Worm (Caenorhabditis elegans) whole organism, L3 larva: Measurements from ENCODE around the gene atg-2.

Experiments used
- R02D3.7 ChIP-seq: fragments of 150-350 bp; optimal IDR thresholded peaks from 2 replicates; lab custom pipeline; 2014; ENCODE audit warnings: missing biosample characterization, missing genetic modification characterization
- ZK546.5 ChIP-seq: sonication (generic microtip); optimal IDR thresholded peaks from 2 replicates; lab custom pipeline; 2017; ENCODE audit warnings: missing biosample characterization, missing genetic modification characterization
- aly-2 ChIP-seq: fragments of 150-350 bp; optimal IDR thresholded peaks from 2 replicates; lab custom pipeline; 2014; ENCODE audit warnings: missing biosample characterization, missing genetic modification characterization
- ama-1 ChIP-seq: fragments of 150-350 bp; optimal IDR thresholded peaks from 2 replicates; lab custom pipeline; 2018
- ceh-16 ChIP-seq: sonication (generic microtip); optimal IDR thresholded peaks from 2 replicates; lab custom pipeline; 2017; ENCODE audit warnings: missing biosample characterization, missing genetic modification characterization
- ceh-28 ChIP-seq: fragments of 150-350 bp; optimal IDR thresholded peaks from 2 replicates; lab custom pipeline; 2014; ENCODE audit warnings: missing biosample characterization, missing genetic modification reagents, missing genetic modification characterization
- ceh-82 ChIP-seq: fragments of 150-350 bp; optimal IDR thresholded peaks from 2 replicates; lab custom pipeline; 2014; ENCODE audit warnings: missing biosample characterization, missing genetic modification characterization
- ceh-9 ChIP-seq: sonication (generic microtip); optimal IDR thresholded peaks from 2 replicates; lab custom pipeline; 2018; ENCODE audit warnings: missing biosample characterization, missing genetic modification characterization
- daf-12 ChIP-seq: fragments of 150-350 bp; optimal IDR thresholded peaks from 2 replicates; lab custom pipeline; 2014; ENCODE audit warnings: missing biosample characterization, missing genetic modification reagents, missing genetic modification characterization
- egl-27 ChIP-seq: sonication (generic microtip); optimal IDR thresholded peaks from 4 replicates; lab custom pipeline; 2017; ENCODE audit warnings: missing biosample characterization, missing genetic modification reagents, missing genetic modification characterization
- egl-5 ChIP-seq: fragments of 150-350 bp; optimal IDR thresholded peaks from 2 replicates; lab custom pipeline; 2017; ENCODE audit warnings: missing biosample characterization, missing genetic modification reagents, missing genetic modification characterization, inconsistent platforms
- elt-1 ChIP-seq: fragments of 150-350 bp; optimal IDR thresholded peaks from 2 replicates; lab custom pipeline; 2014; ENCODE audit warnings: missing biosample characterization, missing genetic modification characterization
- elt-2 ChIP-seq: sonication (generic microtip); optimal IDR thresholded peaks from 2 replicates; lab custom pipeline; 2016; ENCODE audit warnings: missing genetic modification reagents, mild to moderate bottlenecking, missing genetic modification characterization, missing compliant biosample characterization
- elt-3 ChIP-seq, 3 experiments: fragments of 150-350 bp in 1 of 3; sonication (generic microtip) in 2 of 3; optimal IDR thresholded peaks; 2 replicates in 2 of 3; 4 replicates in 1 of 3; lab custom pipeline; 2014 to 2017; ENCODE audit warnings: missing biosample characterization in 3 of 3, missing genetic modification characterization in 3 of 3
- eor-1 ChIP-seq, 2 experiments: fragments of 150-350 bp; optimal IDR thresholded peaks; 2 replicates each; lab custom pipeline; 2014 to 2018; ENCODE audit warnings: missing biosample characterization in 2 of 2, missing genetic modification characterization in 2 of 2
- fkh-10 ChIP-seq: sonication (generic microtip); optimal IDR thresholded peaks from 2 replicates; lab custom pipeline; 2017; ENCODE audit warnings: missing biosample characterization, missing genetic modification reagents, missing genetic modification characterization
- fkh-2 ChIP-seq: fragments of 150-350 bp; optimal IDR thresholded peaks from 2 replicates; lab custom pipeline; 2014; ENCODE audit warnings: missing biosample characterization, missing genetic modification reagents, missing genetic modification characterization
- fos-1 ChIP-seq: fragments of 150-350 bp; optimal IDR thresholded peaks from 2 replicates; lab custom pipeline; 2014; ENCODE audit warnings: missing biosample characterization, missing genetic modification characterization
- hmg-11 ChIP-seq: sonication (generic microtip); optimal IDR thresholded peaks from 2 replicates; lab custom pipeline; 2016; ENCODE audit warnings: missing genetic modification characterization, missing compliant biosample characterization
- jun-1 ChIP-seq: fragments of 150-350 bp; optimal IDR thresholded peaks from 2 replicates; lab custom pipeline; 2014; ENCODE audit warnings: missing biosample characterization, missing genetic modification reagents, missing genetic modification characterization
- lin-15B ChIP-seq: fragments of 150-350 bp; optimal IDR thresholded peaks from 2 replicates; lab custom pipeline; 2014; ENCODE audit warnings: missing biosample characterization, missing genetic modification characterization
- lin-39 ChIP-seq: fragments of 150-350 bp; optimal IDR thresholded peaks from 2 replicates; lab custom pipeline; 2018; ENCODE audit warnings: missing biosample characterization, missing genetic modification reagents, missing genetic modification characterization
- lsy-12 ChIP-seq: sonication (generic microtip); optimal IDR thresholded peaks from 2 replicates; lab custom pipeline; 2016; ENCODE audit warnings: mild to moderate bottlenecking, missing genetic modification characterization, missing compliant biosample characterization
- mdl-1 ChIP-seq: fragments of 150-350 bp; optimal IDR thresholded peaks from 2 replicates; lab custom pipeline; 2014; ENCODE audit warnings: missing biosample characterization, missing genetic modification characterization
- mml-1 ChIP-seq: fragments of 150-350 bp; sonication (generic microtip); optimal IDR thresholded peaks from 3 replicates; lab custom pipeline; 2014; ENCODE audit warnings: missing biosample characterization, missing genetic modification characterization
- nfya-1 ChIP-seq: sonication (generic microtip); optimal IDR thresholded peaks from 2 replicates; lab custom pipeline; 2017; ENCODE audit warnings: missing genetic modification characterization, mild to moderate bottlenecking, missing compliant biosample characterization, antibody characterized with exemption, moderate library complexity; ENCODE audit not compliant: insufficient read depth
- nhr-11 ChIP-seq: fragments of 150-350 bp; optimal IDR thresholded peaks from 2 replicates; lab custom pipeline; 2014; ENCODE audit warnings: missing biosample characterization, missing genetic modification characterization
- nhr-12 ChIP-seq: fragments of 150-350 bp; optimal IDR thresholded peaks from 2 replicates; lab custom pipeline; 2014; ENCODE audit warnings: missing biosample characterization, missing genetic modification characterization
- nhr-23 ChIP-seq: fragments of 150-350 bp; optimal IDR thresholded peaks from 2 replicates; lab custom pipeline; 2014; ENCODE audit warnings: missing biosample characterization, missing genetic modification reagents, missing genetic modification characterization
- nhr-237 ChIP-seq: fragments of 150-350 bp; optimal IDR thresholded peaks from 2 replicates; lab custom pipeline; 2014; ENCODE audit warnings: missing biosample characterization, missing genetic modification characterization
- nhr-25 ChIP-seq: sonication (generic microtip); optimal IDR thresholded peaks from 2 replicates; lab custom pipeline; 2017; ENCODE audit warnings: missing biosample characterization, missing genetic modification characterization
- nhr-28 ChIP-seq: fragments of 150-350 bp; optimal IDR thresholded peaks from 2 replicates; lab custom pipeline; 2014; ENCODE audit warnings: missing biosample characterization, missing genetic modification characterization
- nhr-43 ChIP-seq: sonication (generic microtip); optimal IDR thresholded peaks from 2 replicates; lab custom pipeline; 2016; ENCODE audit warnings: mild to moderate bottlenecking, missing genetic modification characterization, missing compliant biosample characterization; ENCODE audit not compliant: poor library complexity, severe bottlenecking
- nhr-67 ChIP-seq: fragments of 150-350 bp; optimal IDR thresholded peaks from 2 replicates; lab custom pipeline; 2014; ENCODE audit warnings: missing biosample characterization, missing genetic modification characterization
- nhr-76 ChIP-seq: fragments of 150-350 bp; sonication (generic microtip); optimal IDR thresholded peaks from 5 replicates; lab custom pipeline; 2014; ENCODE audit warnings: missing biosample characterization, missing genetic modification characterization
- nhr-77 ChIP-seq: fragments of 150-350 bp; optimal IDR thresholded peaks from 2 replicates; lab custom pipeline; 2014; ENCODE audit warnings: missing biosample characterization, missing genetic modification characterization
- pha-4 ChIP-seq: fragments of 150-350 bp; optimal IDR thresholded peaks from 2 replicates; lab custom pipeline; 2014; ENCODE audit warnings: missing biosample characterization, missing genetic modification reagents, missing genetic modification characterization
- pqm-1 ChIP-seq: fragments of 150-350 bp; optimal IDR thresholded peaks from 2 replicates; lab custom pipeline; 2017; ENCODE audit warnings: missing biosample characterization, missing genetic modification characterization, inconsistent platforms
- sea-2 ChIP-seq: fragments of 150-350 bp; sonication (generic microtip); optimal IDR thresholded peaks from 4 replicates; lab custom pipeline; 2014; ENCODE audit warnings: missing biosample characterization, missing genetic modification reagents, missing genetic modification characterization
- skn-1 ChIP-seq: fragments of 150-350 bp; optimal IDR thresholded peaks from 2 replicates; lab custom pipeline; 2014; ENCODE audit warnings: missing biosample characterization, missing genetic modification characterization
- snpc-4 ChIP-seq: fragments of 150-350 bp; optimal IDR thresholded peaks from 2 replicates; lab custom pipeline; 2014; ENCODE audit warnings: missing biosample characterization, missing genetic modification characterization
- tbx-2 ChIP-seq: sonication (generic microtip); optimal IDR thresholded peaks from 2 replicates; lab custom pipeline; 2016; ENCODE audit warnings: mild to moderate bottlenecking, missing genetic modification characterization, missing compliant biosample characterization
- unc-39 ChIP-seq: sonication (generic microtip); optimal IDR thresholded peaks from 4 replicates; lab custom pipeline; 2017; ENCODE audit warnings: missing biosample characterization, missing genetic modification characterization
- unc-62 ChIP-seq: fragments of 150-350 bp; sonication (generic microtip); optimal IDR thresholded peaks from 4 replicates; lab custom pipeline; 2014; ENCODE audit warnings: missing biosample characterization, missing genetic modification reagents, missing genetic modification characterization
- zag-1 ChIP-seq: fragments of 150-350 bp; optimal IDR thresholded peaks from 2 replicates; lab custom pipeline; 2014; ENCODE audit warnings: missing biosample characterization, missing genetic modification characterization
- ztf-11 ChIP-seq: fragments of 150-350 bp; optimal IDR thresholded peaks from 2 replicates; lab custom pipeline; 2014; ENCODE audit warnings: missing biosample characterization, missing genetic modification characterization
- ztf-4 ChIP-seq: fragments of 150-350 bp; optimal IDR thresholded peaks from 2 replicates; lab custom pipeline; 2014; ENCODE audit warnings: missing biosample characterization, missing genetic modification characterization

The atg-2 gene

ce11 chrX:6804405-6804804 lies 2.2 kb upstream of the atg-2 start:
- TF ChIP-seq hmg-11, result no peak
- TF ChIP-seq fkh-10 (GFP tag; lab: Kevin White, UChicago), result no peak

- TF ChIP-seq ceh-28 (tag; lab: Kevin White, UChicago) (peak; percentile 68), ceh-16 (tag; lab: Kevin White, UChicago) (no peak), ceh-9 (tag; lab: Kevin White, UChicago) (no peak), mdl-1 (no peak), elt-1 (tag; lab: Kevin White, UChicago) (no peak), nhr-237 (tag; lab: Kevin White, UChicago) (no peak), jun-1 (peak; percentile 70), hmg-11 (peak; percentile 22), fkh-2 (tag; lab: Kevin White, UChicago) (no peak), eor-1 (tag; optimal IDR thresholded peaks at IDR 0.05; lab: Kevin White, UChicago) (no peak), skn-1 (peak; percentile 51), unc-62 (GFP tag; lab: Kevin White, UChicago) (no peak), nhr-67 (tag; lab: Kevin White, UChicago) (no peak), nhr-43 (tag; lab: Kevin White, UChicago) (no peak), pha-4 (tag; lab: Kevin White, UChicago) (peak; percentile 83), snpc-4 (tag; lab: Kevin White, UChicago) (peak; percentile 4), ztf-11 (no peak), elt-2 (peak; percentile 85), R02D3.7 (tag; lab: Kevin White, UChicago) (no peak), tbx-2 (tag; lab: Kevin White, UChicago) (no peak), ZK546.5 (tag; lab: Kevin White, UChicago) (no peak), nhr-77 (no peak), aly-2 (no peak), elt-3 (tag; optimal IDR thresholded peaks at IDR 0.05; lab: Kevin White, UChicago) (no peak), lsy-12 (no peak), lin-39 (tag; lab: Kevin White, UChicago) (no peak), egl-27 (tag; lab: Kevin White, UChicago) (no peak), nhr-12 (tag; lab: Kevin White, UChicago) (no peak), nfya-1 (peak; percentile 80), nhr-76 (tag; lab: Kevin White, UChicago) (no peak), ama-1 (lab: Kevin White, UChicago) (peak; percentile 46), ztf-4 (tag; lab: Kevin White, UChicago) (no peak), nhr-25 (peak; percentile 15), mml-1 (tag; lab: Kevin White, UChicago) (no peak), unc-39 (tag; lab: Kevin White, UChicago) (no peak), fkh-10 (GFP tag; lab: Kevin White, UChicago) (no peak), nhr-23 (peak; percentile 47), nhr-11 (no peak), zag-1 (tag; lab: Kevin White, UChicago) (no peak), nhr-28 (no peak), pqm-1 (peak; percentile 79), ceh-82 (tag; lab: Kevin White, UChicago) (no peak), daf-12 (no peak), sea-2 (GFP tag; lab: Kevin White, UChicago) (no peak), lin-15B (tag; lab: Kevin White, UChicago) (peak; percentile 44), fos-1 (tag; lab: Kevin White, UChicago) (no peak), egl-5 (tag; lab: Kevin White, UChicago) (peak; percentile 69)
- TF ChIP-seq, all 47 proteins: peak for 14
Observed at ce11 chrX:6804857-6805256, 1.7 kb upstream of the atg-2 start.
